Fruit fly (Drosophila melanogaster) whole organism, wandering third instar larva: Measurements from ENCODE around the gene CG33333.
A peak's percentile ranks its signal among the peaks of the same experiment; 100 is the strongest.

Experiments
- Abd-B ChIP-seq: fragments of >200 bp; optimal IDR thresholded peaks from 2 replicates; lab custom pipeline; 2017; ENCODE audit warnings: missing biosample characterization, missing genetic modification characterization
- CG32264 ChIP-seq: fragments of 200-800 bp; sonication (Bioruptor generic); optimal IDR thresholded peaks from 2 replicates; lab custom pipeline; 2016; ENCODE audit warnings: missing biosample characterization, missing genetic modification characterization
- CG9705 ChIP-seq: fragments of 200-800 bp; sonication (Bioruptor generic); optimal IDR thresholded peaks from 2 replicates; lab custom pipeline; 2018; ENCODE audit warnings: missing biosample characterization, mild to moderate bottlenecking, missing genetic modification characterization
- CrebA ChIP-seq: fragments of 200-800 bp; sonication (Bioruptor generic); optimal IDR thresholded peaks from 2 replicates; lab custom pipeline; 2016; ENCODE audit warnings: missing biosample characterization, mild to moderate bottlenecking, missing genetic modification characterization, borderline replicate concordance
- Dfd ChIP-seq: fragments of >200 bp; optimal IDR thresholded peaks from 2 replicates; lab custom pipeline; 2017; ENCODE audit warnings: missing biosample characterization, missing genetic modification characterization
- Dif ChIP-seq: fragments of 200-275, 200-300 bp; sonication (Bioruptor generic); optimal IDR thresholded peaks from 2 replicates; lab custom pipeline; 2018; ENCODE audit warnings: missing biosample characterization, missing genetic modification characterization; ENCODE audit not compliant: partially characterized antibody
- GATAd ChIP-seq: sonication (Bioruptor generic); optimal IDR thresholded peaks from 2 replicates; lab custom pipeline; 2016; ENCODE audit warnings: missing biosample characterization, missing genetic modification characterization
- HLH106 ChIP-seq: fragments of 200-800 bp; optimal IDR thresholded peaks from 3 replicates; lab custom pipeline; 2019; ENCODE audit warnings: missing biosample characterization, mild to moderate bottlenecking, missing genetic modification characterization, moderate library complexity
- Hnf4 ChIP-seq: fragments of 200-800 bp; sonication (Bioruptor generic); optimal IDR thresholded peaks from 2 replicates; lab custom pipeline; 2016; ENCODE audit warnings: missing biosample characterization, mild to moderate bottlenecking, missing genetic modification characterization
- Hr78 ChIP-seq: fragments of >200 bp; optimal IDR thresholded peaks from 2 replicates; lab custom pipeline; 2017; ENCODE audit warnings: missing biosample characterization, missing genetic modification characterization
- Hr83 ChIP-seq: fragments of 200-300 bp; sonication (Bioruptor generic); optimal IDR thresholded peaks from 2 replicates; lab custom pipeline; 2016; ENCODE audit warnings: missing biosample characterization, mild to moderate bottlenecking, missing genetic modification characterization, moderate library complexity; ENCODE audit not compliant: poor library complexity, severe bottlenecking
- Jra ChIP-seq: sonication (Bioruptor generic); optimal IDR thresholded peaks from 2 replicates; lab custom pipeline; 2016; ENCODE audit warnings: missing biosample characterization, missing genetic modification characterization
- Mio ChIP-seq: sonication (Bioruptor generic); optimal IDR thresholded peaks from 2 replicates; lab custom pipeline; 2016; ENCODE audit warnings: missing biosample characterization, missing genetic modification characterization
- Myc ChIP-seq: fragments of >200 bp; optimal IDR thresholded peaks from 2 replicates; lab custom pipeline; 2017
- N ChIP-seq: fragments of >200 bp; optimal IDR thresholded peaks from 2 replicates; lab custom pipeline; 2018; ENCODE audit warnings: missing biosample characterization, missing external identifiers, missing genetic modification characterization
- OdsH ChIP-seq: fragments of 200-800 bp; sonication (Bioruptor generic); optimal IDR thresholded peaks from 2 replicates; lab custom pipeline; 2016; ENCODE audit warnings: missing biosample characterization, mild to moderate bottlenecking, missing genetic modification characterization
- Rel ChIP-seq, 2 experiments: fragments of 200-800 bp; sonication (Bioruptor generic) in 1 of 2; optimal IDR thresholded peaks; 2 replicates in 1 of 2; 3 replicates in 1 of 2; lab custom pipeline; 2016 to 2019; ENCODE audit warnings: mild to moderate bottlenecking in 2 of 2, missing biosample characterization in 2 of 2, missing genetic modification characterization in 2 of 2, moderate library complexity in 1 of 2
- Sp1 ChIP-seq: fragments of 200-800 bp; sonication (Bioruptor generic); optimal IDR thresholded peaks from 3 replicates; lab custom pipeline; 2019; ENCODE audit warnings: missing biosample characterization, mild to moderate bottlenecking, missing genetic modification characterization, moderate library complexity
- Vsx2 ChIP-seq: fragments of 200-300, 225-300 bp; sonication (Bioruptor generic); optimal IDR thresholded peaks from 2 replicates; lab custom pipeline; 2018; ENCODE audit warnings: missing biosample characterization, missing genetic modification characterization; ENCODE audit not compliant: partially characterized antibody
- br ChIP-seq: fragments of 200-800 bp; sonication (Bioruptor generic); optimal IDR thresholded peaks from 2 replicates; lab custom pipeline; 2016; ENCODE audit warnings: missing biosample characterization, missing genetic modification characterization
- brk ChIP-seq: fragments of 200-800 bp; sonication (Bioruptor generic); optimal IDR thresholded peaks from 2 replicates; lab custom pipeline; 2016; ENCODE audit warnings: missing biosample characterization, mild to moderate bottlenecking, missing genetic modification characterization
- dl ChIP-seq, 2 experiments: fragments of 175-275, 200-275 bp in 1 of 2; fragments of 200-275 bp in 1 of 2; sonication (Bioruptor generic); optimal IDR thresholded peaks; lab custom pipeline; 2018; ENCODE audit warnings: mild to moderate bottlenecking in 2 of 2, missing biosample characterization in 2 of 2, missing genetic modification characterization in 2 of 2, moderate library complexity in 2 of 2; ENCODE audit not compliant: partially characterized antibody in 2 of 2, insufficient read depth in 1 of 2
- dmrt93B ChIP-seq: fragments of 200-800 bp; sonication (Bioruptor generic); optimal IDR thresholded peaks from 2 replicates; lab custom pipeline; 2018; ENCODE audit warnings: missing biosample characterization, mild to moderate bottlenecking, missing genetic modification characterization
- dsf ChIP-seq: sonication (Bioruptor generic); optimal IDR thresholded peaks from 2 replicates; lab custom pipeline; 2016; ENCODE audit warnings: missing biosample characterization, missing genetic modification characterization, borderline replicate concordance
- ey ChIP-seq: fragments of 200-800 bp; sonication (Bioruptor generic); optimal IDR thresholded peaks from 2 replicates; lab custom pipeline; 2016; ENCODE audit warnings: missing biosample characterization, missing genetic modification characterization
- foxo ChIP-seq, 2 experiments: fragments of 200-800 bp; sonication (Bioruptor generic); optimal IDR thresholded peaks; 2 replicates in 1 of 2; 3 replicates in 1 of 2; lab custom pipeline; 2016 to 2017; ENCODE audit warnings: missing biosample characterization in 2 of 2, missing genetic modification characterization in 2 of 2
- fru ChIP-seq: fragments of 200-800 bp; sonication (Bioruptor generic); optimal IDR thresholded peaks from 3 replicates; lab custom pipeline; 2016; ENCODE audit warnings: missing biosample characterization, mild to moderate bottlenecking, missing genetic modification characterization
- h ChIP-seq: fragments of 200-800 bp; sonication (Bioruptor generic); optimal IDR thresholded peaks from 3 replicates; lab custom pipeline; 2016; ENCODE audit warnings: missing biosample characterization, mild to moderate bottlenecking, missing genetic modification characterization
- jim ChIP-seq: fragments of 175-275, 200-325 bp; sonication (Bioruptor generic); optimal IDR thresholded peaks from 2 replicates; lab custom pipeline; 2016; ENCODE audit warnings: missing biosample characterization, mild to moderate bottlenecking, missing genetic modification characterization
- lola ChIP-seq: fragments of >200 bp; optimal IDR thresholded peaks from 2 replicates; lab custom pipeline; 2017; ENCODE audit warnings: missing biosample characterization, missing genetic modification characterization
- pan ChIP-seq: fragments of >200 bp; optimal IDR thresholded peaks from 2 replicates; lab custom pipeline; 2017
- psq ChIP-seq: fragments of 200-800 bp; sonication (Bioruptor generic); optimal IDR thresholded peaks from 3 replicates; lab custom pipeline; 2017; ENCODE audit warnings: missing biosample characterization, mild to moderate bottlenecking, missing genetic modification characterization, moderate library complexity
- rgr ChIP-seq: fragments of 200-800 bp; sonication (Bioruptor generic); optimal IDR thresholded peaks from 3 replicates; lab custom pipeline; 2016; ENCODE audit warnings: missing biosample characterization, mild to moderate bottlenecking, missing genetic modification characterization
- sage ChIP-seq: fragments of 200-800 bp; sonication (Bioruptor generic); optimal IDR thresholded peaks from 2 replicates; lab custom pipeline; 2016; ENCODE audit warnings: missing biosample characterization, mild to moderate bottlenecking, missing genetic modification characterization
- sv ChIP-seq: fragments of 200-800 bp; sonication (Bioruptor generic); optimal IDR thresholded peaks from 3 replicates; lab custom pipeline; 2016; ENCODE audit warnings: missing biosample characterization, missing genetic modification characterization
- tai ChIP-seq: sonication (Bioruptor generic); optimal IDR thresholded peaks from 2 replicates; lab custom pipeline; 2016; ENCODE audit warnings: missing biosample characterization, missing genetic modification characterization
- usp ChIP-seq: fragments of >200 bp; optimal IDR thresholded peaks from 2 replicates; lab custom pipeline; 2017; ENCODE audit warnings: missing biosample characterization, missing genetic modification characterization
- woc ChIP-seq: sonication (Bioruptor generic); optimal IDR thresholded peaks from 2 replicates; lab custom pipeline; 2016; ENCODE audit warnings: missing biosample characterization, mild to moderate bottlenecking, missing genetic modification characterization

Gene CG33333

DNA sequence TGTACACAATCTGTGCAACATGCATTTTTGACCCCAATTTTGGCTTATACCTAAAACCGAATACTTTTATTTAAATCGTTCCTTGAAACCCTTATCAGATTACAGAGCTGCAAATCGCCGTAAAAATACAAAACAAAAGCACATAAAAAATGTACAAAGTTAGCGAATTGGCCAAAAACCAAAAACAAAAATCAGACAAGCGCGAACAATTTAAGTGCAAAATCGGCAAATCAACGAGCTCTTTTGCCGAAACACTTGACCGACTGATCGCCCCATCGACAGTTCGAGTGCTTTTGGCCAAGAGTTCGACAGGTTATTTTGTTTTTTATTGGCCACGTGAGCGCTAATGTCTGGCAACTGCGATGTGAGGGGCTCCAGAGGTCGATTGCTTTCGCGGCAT is 35.4 kb upstream of the CG33333 start:
- TF ChIP-seq N (GFP tag; lab: Kevin White, UChicago): no peak
- no peak for TF ChIP-seq CG9705 (GFP tag; lab: Kevin White, UChicago)
- TF ChIP-seq Dfd (GFP tag; lab: Kevin White, UChicago): no peak
- no peak for TF ChIP-seq Vsx2 (GFP tag; lab: Kevin White, UChicago)
- no peak for TF ChIP-seq fru
- no peak for TF ChIP-seq HLH106 (tag; lab: Kevin White, UChicago)
- TF ChIP-seq CG32264 (GFP tag; lab: Kevin White, UChicago): no peak
- TF ChIP-seq Hr83 (GFP tag; lab: Kevin White, UChicago): no peak
- TF ChIP-seq brk: no peak
- no peak for TF ChIP-seq OdsH
- no peak for TF ChIP-seq h
- no peak for TF ChIP-seq usp (GFP tag; lab: Kevin White, UChicago)
- TF ChIP-seq Myc: no peak
- TF ChIP-seq, all 38 proteins: peak for 0

DNA sequence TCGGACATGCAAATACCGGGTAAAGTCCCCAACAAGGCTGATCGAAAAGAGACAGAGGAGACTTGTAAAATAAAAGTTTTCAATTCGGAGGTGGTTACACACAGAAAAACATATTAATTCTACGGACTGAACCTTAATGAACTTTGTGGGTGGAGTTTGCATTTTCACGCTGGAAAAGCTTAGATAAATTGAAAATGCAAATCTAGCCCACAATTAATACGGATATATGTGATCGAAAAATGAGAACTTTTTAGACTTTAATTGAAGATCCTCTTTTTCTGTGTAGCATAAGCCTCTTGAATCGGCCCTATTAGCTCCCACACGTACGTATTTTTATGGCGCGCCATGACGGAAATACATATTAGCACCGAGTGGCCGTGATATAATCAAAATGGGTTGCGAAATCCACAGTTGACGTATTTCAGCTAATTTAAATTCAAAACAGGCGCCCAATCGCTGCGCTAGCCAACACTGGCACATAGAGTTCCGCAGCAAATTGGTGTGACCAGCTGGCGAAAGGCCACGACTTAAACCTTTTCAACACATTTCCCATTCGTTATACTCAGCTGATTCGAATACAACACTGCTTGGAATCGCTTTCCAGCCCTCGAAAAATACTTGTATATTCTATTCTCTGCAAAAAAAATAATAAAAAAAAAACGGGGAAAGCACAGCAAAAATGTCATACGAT is 31.8 kb upstream of the CG33333 start:
- peak; percentile 30 for TF ChIP-seq GATAd
- no peak for TF ChIP-seq CrebA (GFP tag; lab: Kevin White, UChicago)
- no peak for TF ChIP-seq Abd-B
- no peak for TF ChIP-seq Dif (GFP tag; lab: Kevin White, UChicago)
- no peak for TF ChIP-seq Hr78 (GFP tag; lab: Kevin White, UChicago)
- peak in 1 of 2 experiments; percentile 83 for TF ChIP-seq foxo (GFP tag; optimal IDR thresholded peaks at IDR 0.05; lab: Kevin White, UChicago)
- no peak for TF ChIP-seq lola (GFP tag; lab: Kevin White, UChicago)
- peak; percentile 30 for TF ChIP-seq psq (GFP tag; lab: Kevin White, UChicago)
- peak; percentile 46 for TF ChIP-seq ey (GFP tag; lab: Kevin White, UChicago)
- TF ChIP-seq dl (GFP tag; optimal IDR thresholded peaks at IDR 0.05; lab: Kevin White, UChicago; ENCODE audit: insufficient read depth in 1 of 2, partially characterized antibody in 2 of 2): peak in 1 of 2 experiments; percentile 17
- TF ChIP-seq Myc: peak; percentile 56
- TF ChIP-seq brk: peak; percentile 53
- peak; percentile 83 for TF ChIP-seq Hnf4 (GFP tag; lab: Kevin White, UChicago)
- peak; percentile 25 for TF ChIP-seq OdsH
- peak; percentile 69 for TF ChIP-seq h
- peak; percentile 64 for TF ChIP-seq fru
- TF ChIP-seq br (GFP tag; lab: Kevin White, UChicago): peak; percentile 65
- peak; percentile 60 for TF ChIP-seq dsf (GFP tag; lab: Kevin White, UChicago)
- peak; percentile 94 for TF ChIP-seq Hr83 (GFP tag; lab: Kevin White, UChicago)
- peak; percentile 37 for TF ChIP-seq sage (GFP tag; lab: Kevin White, UChicago)
- no peak for TF ChIP-seq Rel (GFP tag; optimal IDR thresholded peaks at IDR 0.05; lab: Kevin White, UChicago)
- TF ChIP-seq Rel (tag; optimal IDR thresholded peaks at IDR 0.05; lab: Kevin White, UChicago): peak; percentile 99
- TF ChIP-seq rgr: peak; percentile 66
- no peak for TF ChIP-seq Mio (GFP tag; lab: Kevin White, UChicago)
- TF ChIP-seq Vsx2 (GFP tag; lab: Kevin White, UChicago): peak; percentile 97
- TF ChIP-seq usp (GFP tag; lab: Kevin White, UChicago): no peak
- peak; percentile 72 for TF ChIP-seq Jra (GFP tag; lab: Kevin White, UChicago)
- TF ChIP-seq sv (GFP tag; lab: Kevin White, UChicago): peak; percentile 52
- peak; percentile 52 for TF ChIP-seq CG32264 (GFP tag; lab: Kevin White, UChicago)
- no peak for TF ChIP-seq N (GFP tag; lab: Kevin White, UChicago)
- peak; percentile 43 for TF ChIP-seq CG9705 (GFP tag; lab: Kevin White, UChicago)
- TF ChIP-seq HLH106 (tag; lab: Kevin White, UChicago): peak; percentile 57
- TF ChIP-seq woc (GFP tag; lab: Kevin White, UChicago): peak; percentile 2
- TF ChIP-seq pan (lab: Kevin White, UChicago): no peak
- peak; percentile 59 for TF ChIP-seq Sp1 (GFP tag; lab: Kevin White, UChicago)
- TF ChIP-seq dmrt93B (GFP tag; lab: Kevin White, UChicago): peak; percentile 24
- peak; percentile 58 for TF ChIP-seq jim (GFP tag; lab: Kevin White, UChicago)
- TF ChIP-seq tai (GFP tag; lab: Kevin White, UChicago): peak; percentile 69
- no peak for TF ChIP-seq Dfd (GFP tag; lab: Kevin White, UChicago)
